Worm (Caenorhabditis elegans) whole organism, young adult: ENCODE measurements around the gene lelo-1.
A peak's percentile ranks its signal among the peaks of the same experiment; 100 is the strongest.

ENCODE experiments used
- B0035.1 ChIP-seq: sonication (generic microtip); optimal IDR thresholded peaks from 2 replicates; lab custom pipeline; 2016; ENCODE audit warnings: missing genetic modification characterization, mild to moderate bottlenecking, missing compliant biosample characterization, missing genotype, missing genetic modification reagents
- B0261.1 ChIP-seq: sonication (generic microtip); optimal IDR thresholded peaks from 2 replicates; lab custom pipeline; 2016; ENCODE audit warnings: mild to moderate bottlenecking, missing genetic modification characterization, moderate library complexity, missing compliant biosample characterization
- C17E4.6 ChIP-seq: fragments of 200-800 bp; sonication (Bioruptor generic); IDR thresholded peaks from 2 replicates; pipeline ENCODE4 v1.3.6; 2022; ENCODE audit warnings: missing genetic modification reagents, missing genetic modification characterization, missing compliant biosample characterization
- F33H1.4 ChIP-seq: fragments of 200-800 bp; sonication (Bioruptor generic); IDR thresholded peaks from 2 replicates; pipeline ENCODE4 v1.3.6; 2022; ENCODE audit warnings: missing genetic modification reagents, missing genetic modification characterization, missing compliant biosample characterization
- F37B4.10 ChIP-seq: fragments of 200-800 bp; sonication (Bioruptor generic); IDR thresholded peaks from 2 replicates; pipeline ENCODE4 v1.3.6; 2022; ENCODE audit warnings: missing genetic modification characterization, missing compliant biosample characterization
- F39B2.1 ChIP-seq: fragments of 200-800 bp; sonication (Bioruptor generic); IDR thresholded peaks from 2 replicates; pipeline ENCODE4 v1.3.6; 2022; ENCODE audit warnings: missing genetic modification reagents, missing genetic modification characterization, missing compliant biosample characterization
- F52B5.7 ChIP-seq: sonication (generic microtip); optimal IDR thresholded peaks from 2 replicates; lab custom pipeline; 2016; ENCODE audit warnings: mild to moderate bottlenecking, missing genetic modification characterization, missing compliant biosample characterization
- F55B11.4 ChIP-seq: sonication (generic microtip); optimal IDR thresholded peaks from 2 replicates; lab custom pipeline; 2016; ENCODE audit warnings: missing compliant biosample characterization, missing genetic modification characterization, borderline replicate concordance; ENCODE audit not compliant: insufficient read depth
- K11D2.4 ChIP-seq: fragments of 200-800 bp; sonication (Bioruptor generic); IDR thresholded peaks from 2 replicates; pipeline ENCODE4 v1.3.6; 2022; ENCODE audit warnings: missing genetic modification reagents, missing genetic modification characterization, missing compliant biosample characterization
- K12H6.12 ChIP-seq: fragments of 200-800 bp; sonication (Bioruptor generic); optimal IDR thresholded peaks from 2 replicates; lab custom pipeline; 2018; ENCODE audit warnings: mild to moderate bottlenecking, missing genetic modification characterization, missing compliant biosample characterization
- T07F8.4 ChIP-seq: sonication (generic microtip); optimal IDR thresholded peaks from 2 replicates; lab custom pipeline; 2016; ENCODE audit warnings: mild to moderate bottlenecking, missing genetic modification characterization, moderate library complexity, missing compliant biosample characterization
- Y53F4B.3 ChIP-seq: fragments of 200-800 bp; sonication (Bioruptor generic); IDR thresholded peaks from 2 replicates; pipeline ENCODE4 v1.3.6; 2022; ENCODE audit warnings: missing genetic modification reagents, missing genetic modification characterization, missing compliant biosample characterization
- Y67H2A.10 ChIP-seq: fragments of 200-800 bp; sonication (Bioruptor generic); conservative IDR thresholded peaks from 2 replicates; pipeline ENCODE4 v1.3.6; 2022; ENCODE audit warnings: missing genetic modification reagents, missing genetic modification characterization, missing compliant biosample characterization
- aptf-2 ChIP-seq: fragments of 200-800 bp; sonication (Bioruptor generic); conservative IDR thresholded peaks from 2 replicates; pipeline ENCODE4 v1.3.6; 2022; ENCODE audit warnings: missing genetic modification reagents, missing genetic modification characterization, missing compliant biosample characterization
- attf-3 ChIP-seq: fragments of 200-800 bp; sonication (Bioruptor generic); conservative IDR thresholded peaks from 2 replicates; pipeline ENCODE4 v1.3.6; 2022; ENCODE audit warnings: missing genetic modification reagents, missing genetic modification characterization, missing compliant biosample characterization
- attf-5 ChIP-seq: fragments of 200-800 bp; sonication (Bioruptor generic); optimal IDR thresholded peaks from 2 replicates; lab custom pipeline; 2018; ENCODE audit warnings: mild to moderate bottlenecking, missing genetic modification characterization, missing compliant biosample characterization
- bed-2 ChIP-seq: fragments of 200-800 bp; sonication (Bioruptor generic); IDR thresholded peaks from 2 replicates; pipeline ENCODE4 v1.3.6; 2022; ENCODE audit warnings: missing genetic modification reagents, missing genetic modification characterization, missing compliant biosample characterization
- ccch-3 ChIP-seq: fragments of 200-800 bp; sonication (Bioruptor generic); optimal IDR thresholded peaks from 2 replicates; lab custom pipeline; 2018; ENCODE audit warnings: mild to moderate bottlenecking, missing genetic modification characterization, missing compliant biosample characterization
- ceh-58 ChIP-seq: fragments of 200-800 bp; sonication (Bioruptor generic); IDR thresholded peaks from 2 replicates; pipeline ENCODE4 v1.3.6; 2022; ENCODE audit warnings: missing genetic modification characterization, missing compliant biosample characterization
- dox-1 ChIP-seq: fragments of 200-800 bp; sonication (Bioruptor generic); IDR thresholded peaks from 2 replicates; pipeline ENCODE4 v1.3.6; 2022; ENCODE audit warnings: missing genetic modification reagents, missing genetic modification characterization, missing compliant biosample characterization
- dpl-1 ChIP-seq: fragments of 150-350 bp; optimal IDR thresholded peaks from 2 replicates; lab custom pipeline; 2014; ENCODE audit warnings: missing biosample characterization, missing genetic modification reagents, missing genetic modification characterization
- efl-1 ChIP-seq: fragments of 150-350 bp; optimal IDR thresholded peaks from 2 replicates; lab custom pipeline; 2014; ENCODE audit warnings: missing biosample characterization, missing genetic modification reagents, missing genetic modification characterization
- ets-4 ChIP-seq: fragments of 200-800 bp; sonication (Bioruptor generic); optimal IDR thresholded peaks from 2 replicates; lab custom pipeline; 2018; ENCODE audit warnings: mild to moderate bottlenecking, missing genetic modification characterization, missing compliant biosample characterization
- fkh-3 ChIP-seq: sonication (generic microtip); optimal IDR thresholded peaks from 2 replicates; lab custom pipeline; 2016; ENCODE audit warnings: mild to moderate bottlenecking, missing genetic modification characterization, missing compliant biosample characterization
- gei-17 ChIP-seq: fragments of 200-800 bp; sonication (Bioruptor generic); optimal IDR thresholded peaks from 2 replicates; lab custom pipeline; 2018; ENCODE audit warnings: mild to moderate bottlenecking, missing genetic modification characterization, missing compliant biosample characterization
- hrde-1 ChIP-seq: sonication (generic microtip); optimal IDR thresholded peaks from 2 replicates; lab custom pipeline; 2016; ENCODE audit warnings: missing genetic modification characterization, mild to moderate bottlenecking, missing compliant biosample characterization, moderate library complexity, missing genotype, missing genetic modification reagents, borderline replicate concordance
- let-526 ChIP-seq: fragments of 200-800 bp; sonication (Bioruptor generic); IDR thresholded peaks from 2 replicates; pipeline ENCODE4 v1.3.6; 2022; ENCODE audit warnings: missing genetic modification reagents, missing genetic modification characterization, missing compliant biosample characterization
- lin-35 ChIP-seq, 3 experiments: fragments of 150-350 bp in 2 of 3; sonication (generic microtip) in 1 of 3; optimal IDR thresholded peaks; 2 replicates each; lab custom pipeline; 2014 to 2018; ENCODE audit warnings: missing biosample characterization in 3 of 3, missing genetic modification characterization in 3 of 3, missing genetic modification reagents in 3 of 3
- lin-40 ChIP-seq: sonication (generic microtip); optimal IDR thresholded peaks from 2 replicates; lab custom pipeline; 2016; ENCODE audit warnings: missing genetic modification characterization, mild to moderate bottlenecking, missing compliant biosample characterization, missing genotype, missing genetic modification reagents
- madf-6 ChIP-seq: fragments of 200-800 bp; sonication (Bioruptor generic); IDR thresholded peaks from 2 replicates; pipeline ENCODE4 v1.3.6; 2022; ENCODE audit warnings: missing genetic modification reagents, missing genetic modification characterization, missing compliant biosample characterization
- madf-8 ChIP-seq: fragments of 200-800 bp; sonication (Bioruptor generic); conservative IDR thresholded peaks from 2 replicates; pipeline ENCODE4 v1.3.6; 2022; ENCODE audit warnings: missing genetic modification reagents, missing genetic modification characterization, missing compliant biosample characterization
- mel-28 ChIP-seq: sonication (generic microtip); optimal IDR thresholded peaks from 2 replicates; lab custom pipeline; 2016; ENCODE audit warnings: borderline replicate concordance, mild to moderate bottlenecking, missing genetic modification characterization, missing compliant biosample characterization
- nfyb-1 ChIP-seq: fragments of 200-800 bp; sonication (Bioruptor generic); IDR thresholded peaks from 2 replicates; pipeline ENCODE4 v1.3.6; 2022; ENCODE audit warnings: missing genetic modification reagents, missing genetic modification characterization, missing compliant biosample characterization
- nhr-27 ChIP-seq: fragments of 200-800 bp; sonication (Bioruptor generic); optimal IDR thresholded peaks from 2 replicates; lab custom pipeline; 2018; ENCODE audit warnings: mild to moderate bottlenecking, missing genetic modification characterization, moderate library complexity, missing compliant biosample characterization
- pbrm-1 ChIP-seq: fragments of 200-800 bp; sonication (Bioruptor generic); IDR thresholded peaks from 2 replicates; pipeline ENCODE4 v1.3.6; 2022; ENCODE audit warnings: missing genetic modification reagents, missing genetic modification characterization, missing compliant biosample characterization
- pha-4 ChIP-seq: fragments of 150-350 bp; sonication (generic microtip); optimal IDR thresholded peaks from 2 replicates; lab custom pipeline; 2014; ENCODE audit warnings: missing biosample characterization, missing genetic modification reagents, missing genetic modification characterization
- rec-8 ChIP-seq, 2 experiments: sonication (generic microtip); optimal IDR thresholded peaks; 2 replicates each; lab custom pipeline; 2016; ENCODE audit warnings: mild to moderate bottlenecking in 2 of 2, missing genetic modification characterization in 2 of 2, missing genetic modification reagents in 2 of 2, missing genotype in 2 of 2, missing biosample characterization in 1 of 2, missing compliant biosample characterization in 1 of 2, moderate library complexity in 1 of 2
- snpc-3.4 ChIP-seq: sonication (generic microtip); optimal IDR thresholded peaks from 2 replicates; lab custom pipeline; 2017; ENCODE audit warnings: missing genetic modification characterization, mild to moderate bottlenecking, missing compliant biosample characterization, antibody characterized with exemption, moderate library complexity, missing genotype, missing genetic modification reagents
- somi-1 ChIP-seq: fragments of 200-800 bp; sonication (Bioruptor generic); optimal IDR thresholded peaks from 2 replicates; lab custom pipeline; 2018; ENCODE audit warnings: mild to moderate bottlenecking, missing genetic modification characterization, missing compliant biosample characterization
- tbx-9 ChIP-seq: sonication (generic microtip); optimal IDR thresholded peaks from 2 replicates; lab custom pipeline; 2016; ENCODE audit warnings: borderline replicate concordance, missing genetic modification characterization, inconsistent platforms, missing compliant biosample characterization
- unc-130 ChIP-seq: sonication (generic microtip); optimal IDR thresholded peaks from 2 replicates; lab custom pipeline; 2016; ENCODE audit warnings: missing genetic modification reagents, missing genetic modification characterization, missing compliant biosample characterization
- unc-62 ChIP-seq: fragments of 150-350 bp; optimal IDR thresholded peaks from 2 replicates; lab custom pipeline; 2014; ENCODE audit warnings: missing biosample characterization, missing genetic modification reagents, missing genetic modification characterization
- zim-3 ChIP-seq: sonication (generic microtip); optimal IDR thresholded peaks from 2 replicates; lab custom pipeline; 2017; ENCODE audit warnings: mild to moderate bottlenecking, missing genetic modification characterization, moderate library complexity, missing compliant biosample characterization
- ztf-25 ChIP-seq: fragments of 200-800 bp; sonication (Bioruptor generic); IDR thresholded peaks from 2 replicates; pipeline ENCODE4 v1.3.6; 2022; ENCODE audit warnings: missing genetic modification reagents, missing genetic modification characterization, missing compliant biosample characterization
- ztf-26 ChIP-seq: sonication (generic microtip); optimal IDR thresholded peaks from 2 replicates; lab custom pipeline; 2017; ENCODE audit warnings: missing genetic modification characterization, missing compliant biosample characterization

lelo-1 gene

ce11 chrII:6248503-6248902 lies 2.3 kb downstream of the lelo-1 start (continued):
- TF ChIP-seq attf-5 (GFP tag; lab: Kevin White, UChicago) (peak; percentile 68), F55B11.4 (no peak), pha-4 (tag; lab: Kevin White, UChicago) (no peak), lin-35 (GFP tag; optimal IDR thresholded peaks at IDR 0.05; lab: Kevin White, UChicago) (peak in 1 of 3 experiments; percentile 30), ztf-26 (tag; lab: Kevin White, UChicago) (peak; percentile 58), unc-130 (GFP tag; lab: Kevin White, UChicago) (peak; percentile 1), madf-6 (GFP tag; lab: Robert Waterston, UW) (peak; percentile 55), gei-17 (no peak), F52B5.7 (tag; lab: Kevin White, UChicago) (peak; percentile 17), dpl-1 (GFP tag; lab: Kevin White, UChicago) (no peak), madf-8 (GFP tag; lab: Robert Waterston, UW) (0 out of 2 replicates have a peak, but pooled peaks have one; percentile 3), T07F8.4 (tag; lab: Kevin White, UChicago) (peak; percentile 63), K12H6.12 (no peak), hrde-1 (tag; lab: Kevin White, UChicago) (peak; percentile 43), snpc-3.4 (tag; lab: Kevin White, UChicago) (peak; percentile 56), tbx-9 (tag; lab: Kevin White, UChicago) (no peak)

ce11 chrII:6250782-6251461 lies 4.8 kb downstream of the lelo-1 start, which contains the start of gene phb-2:
Gene phb-2 (plus strand): TSS chrII:6251411.
- TF ChIP-seq Y53F4B.3, result no peak
- TF ChIP-seq B0035.1 (tag; lab: Kevin White, UChicago), result no peak
- TF ChIP-seq F39B2.1 (GFP tag; lab: Robert Waterston, UW), result no peak
- TF ChIP-seq dox-1 (GFP tag; lab: Robert Waterston, UW), result peak; percentile 78
- TF ChIP-seq unc-62 (GFP tag; lab: Kevin White, UChicago), result no peak
- 0 out of 2 replicates have a peak, but pooled peaks have one; percentile 7 for TF ChIP-seq let-526
- TF ChIP-seq dpl-1 (GFP tag; lab: Kevin White, UChicago), result peak; percentile 75
- TF ChIP-seq attf-3 (GFP tag; lab: Robert Waterston, UW), result no peak
- TF ChIP-seq aptf-2 (GFP tag; lab: Robert Waterston, UW), result no peak
- TF ChIP-seq somi-1, result no peak
- TF ChIP-seq ztf-25 (GFP tag; lab: Robert Waterston, UW), result no peak
- no peak for TF ChIP-seq K11D2.4 (GFP tag; lab: Robert Waterston, UW)
- peak; percentile 2 for TF ChIP-seq ccch-3
- TF ChIP-seq F33H1.4 (GFP tag; lab: Robert Waterston, UW), result peak; percentile 84
- no peak for TF ChIP-seq mel-28 (tag; lab: Kevin White, UChicago)
- TF ChIP-seq lin-40 (tag; lab: Kevin White, UChicago), result peak; percentile 38
- peak; percentile 58; the same call in 1 of the 2 replicates for TF ChIP-seq nfyb-1 (GFP tag; lab: Robert Waterston, UW)
- TF ChIP-seq K12H6.12, result peak; percentile 25
- TF ChIP-seq ets-4 (GFP tag; lab: Kevin White, UChicago), result no peak
- TF ChIP-seq C17E4.6 (GFP tag; lab: Robert Waterston, UW), result peak; percentile 39; the same call in 1 of the 2 replicates
- TF ChIP-seq fkh-3 (tag; lab: Kevin White, UChicago), result no peak
- no peak for TF ChIP-seq rec-8 (tag; optimal IDR thresholded peaks at IDR 0.05; lab: Kevin White, UChicago)
- TF ChIP-seq pbrm-1 (GFP tag; lab: Robert Waterston, UW), result peak; percentile 48; the same call in 1 of the 2 replicates
- no peak for TF ChIP-seq bed-2 (GFP tag; lab: Robert Waterston, UW)
- no peak for TF ChIP-seq gei-17
- TF ChIP-seq F37B4.10 (GFP tag; lab: Robert Waterston, UW), result no peak
- peak; percentile 83 for TF ChIP-seq efl-1
- TF ChIP-seq zim-3 (tag; lab: Kevin White, UChicago), result no peak
- no peak for TF ChIP-seq Y67H2A.10 (GFP tag; lab: Robert Waterston, UW)
- no peak for TF ChIP-seq B0261.1 (tag; lab: Kevin White, UChicago)
- no peak for TF ChIP-seq ceh-58
- peak; percentile 19 for TF ChIP-seq snpc-3.4 (tag; lab: Kevin White, UChicago)
- TF ChIP-seq nhr-27 (tag; lab: Kevin White, UChicago), result no peak
- 0 out of 2 replicates have a peak, but pooled peaks have one; percentile 25 for TF ChIP-seq madf-8 (GFP tag; lab: Robert Waterston, UW)
